Fruit fly (Drosophila melanogaster) whole organism, embryonic: ENCODE measurements around the gene Cog3.

Experiments used
- Bgb ChIP-seq: fragments of 200-800 bp; sonication (Bioruptor generic); IDR thresholded peaks from 2 replicates; pipeline ENCODE4 v1.3.6; 2022; ENCODE audit warnings: missing biosample characterization, missing genetic modification characterization; ENCODE audit not compliant: partially characterized antibody
- Blimp-1 ChIP-seq: fragments of 200-800 bp; sonication (Bioruptor generic); optimal IDR thresholded peaks from 3 replicates; lab custom pipeline; 2018; ENCODE audit warnings: missing biosample characterization, missing genetic modification characterization, mild to moderate bottlenecking, moderate library complexity, missing genetic modification reagents
- CG10565 ChIP-seq: fragments of 200-800 bp; sonication (Bioruptor generic); optimal IDR thresholded peaks from 3 replicates; lab custom pipeline; 2016; ENCODE audit warnings: missing biosample characterization, mild to moderate bottlenecking, missing genetic modification characterization
- CG10979 ChIP-seq: fragments of 200-800 bp; sonication (Bioruptor generic); optimal IDR thresholded peaks from 2 replicates; lab custom pipeline; 2018; ENCODE audit warnings: missing biosample characterization, mild to moderate bottlenecking, missing genetic modification characterization, moderate library complexity
- CG12659 ChIP-seq: fragments of 200-800 bp; sonication (Bioruptor generic); optimal IDR thresholded peaks from 3 replicates; lab custom pipeline; 2017; ENCODE audit warnings: mild to moderate bottlenecking, missing biosample characterization, missing genetic modification reagents, missing genetic modification characterization
- CG12744 ChIP-seq: fragments of 200-800 bp; sonication (Bioruptor generic); optimal IDR thresholded peaks from 2 replicates; lab custom pipeline; 2016; ENCODE audit warnings: missing biosample characterization, missing genetic modification characterization
- CG13123 ChIP-seq: fragments of 200-800 bp; sonication (Bioruptor generic); optimal IDR thresholded peaks from 2 replicates; lab custom pipeline; 2016; ENCODE audit warnings: missing biosample characterization, missing genetic modification characterization
- CG14050 ChIP-seq: fragments of 200-800 bp; sonication (Bioruptor generic); IDR thresholded peaks from 3 replicates; pipeline ENCODE4 v1.3.6; 2022; ENCODE audit warnings: missing biosample characterization, missing genetic modification characterization
- CG14667 ChIP-seq: fragments of 200-800 bp; sonication (Bioruptor generic); IDR thresholded peaks from 2 replicates; pipeline ENCODE4 v1.3.6; 2022; ENCODE audit warnings: missing biosample characterization, missing genetic modification characterization
- CG1602 ChIP-seq: fragments of 200-800 bp; sonication (Bioruptor generic); optimal IDR thresholded peaks from 3 replicates; lab custom pipeline; 2016; ENCODE audit warnings: missing biosample characterization, missing genetic modification characterization
- CG17359 ChIP-seq: fragments of 200-800 bp; sonication (Bioruptor generic); optimal IDR thresholded peaks from 3 replicates; lab custom pipeline; 2018; ENCODE audit warnings: missing biosample characterization, mild to moderate bottlenecking, missing genetic modification characterization, moderate library complexity
- CG18476 ChIP-seq: fragments of 200-800 bp; sonication (Bioruptor generic); optimal IDR thresholded peaks from 2 replicates; lab custom pipeline; 2016; ENCODE audit warnings: missing biosample characterization, mild to moderate bottlenecking, missing genetic modification characterization
- CG3065 ChIP-seq: fragments of 200-800 bp; sonication (Bioruptor generic); optimal IDR thresholded peaks from 2 replicates; lab custom pipeline; 2016; ENCODE audit warnings: missing biosample characterization, missing genetic modification characterization
- CG33557 ChIP-seq: fragments of 200-800 bp; sonication (Bioruptor generic); optimal IDR thresholded peaks from 2 replicates; lab custom pipeline; 2019; ENCODE audit warnings: missing biosample characterization, mild to moderate bottlenecking, missing genetic modification characterization, moderate library complexity
- CG3995 ChIP-seq: fragments of 200-800 bp; sonication (Bioruptor generic); optimal IDR thresholded peaks from 3 replicates; lab custom pipeline; 2016; ENCODE audit warnings: missing biosample characterization, missing genetic modification characterization
- CG5180 ChIP-seq: fragments of 200-800 bp; sonication (Bioruptor generic); optimal IDR thresholded peaks from 3 replicates; lab custom pipeline; 2017; ENCODE audit warnings: missing biosample characterization, missing genetic modification characterization, mild to moderate bottlenecking, moderate library complexity, missing genetic modification reagents
- CG7372 ChIP-seq: fragments of 200-800 bp; sonication (Bioruptor generic); IDR thresholded peaks from 2 replicates; pipeline ENCODE4 v1.3.6; 2022; ENCODE audit warnings: missing biosample characterization, missing genetic modification characterization
- Chrac-16 ChIP-seq: fragments of 200-800 bp; sonication (Bioruptor generic); optimal IDR thresholded peaks from 3 replicates; lab custom pipeline; 2016; ENCODE audit warnings: missing biosample characterization, missing genetic modification characterization
- CoRest ChIP-seq: fragments of 200-800 bp; sonication (Bioruptor generic); optimal IDR thresholded peaks from 3 replicates; lab custom pipeline; 2018; ENCODE audit warnings: missing biosample characterization, mild to moderate bottlenecking, missing genetic modification characterization, moderate library complexity
- Dbx ChIP-seq: fragments of 200-800 bp; sonication (Bioruptor generic); IDR thresholded peaks from 3 replicates; pipeline ENCODE4 v1.3.6; 2022; ENCODE audit warnings: missing biosample characterization, missing genetic modification characterization
- GATAe ChIP-seq: fragments of 200-800 bp; sonication (Bioruptor generic); conservative IDR thresholded peaks from 2 replicates; pipeline ENCODE4 v1.3.6; 2022; ENCODE audit warnings: missing biosample characterization, missing genetic modification characterization
- Hr3 ChIP-seq: fragments of 200-800 bp; sonication (Bioruptor generic); optimal IDR thresholded peaks from 3 replicates; lab custom pipeline; 2016; ENCODE audit warnings: missing biosample characterization, missing genetic modification characterization
- Med ChIP-seq: fragments of 200-800 bp; sonication (Bioruptor generic); peaks from one replicate; lab custom pipeline; 2016; ENCODE audit warnings: missing biosample characterization, missing genetic modification characterization, mild to moderate bottlenecking, inconsistent platforms, moderate library complexity
- Mrtf ChIP-seq: fragments of 200-800 bp; sonication (Bioruptor generic); IDR thresholded peaks from 3 replicates; pipeline ENCODE4 v1.3.6; 2022; ENCODE audit warnings: missing biosample characterization, missing genetic modification characterization
- Pdp1 ChIP-seq, 2 experiments: fragments of 200-800 bp; sonication (Bioruptor generic); optimal IDR thresholded peaks; 3 replicates each; lab custom pipeline; 2016; ENCODE audit warnings: missing biosample characterization in 2 of 2, missing genetic modification characterization in 2 of 2, mild to moderate bottlenecking in 1 of 2, moderate library complexity in 1 of 2
- Sry-δ ChIP-seq: fragments of 200-800 bp; sonication (Bioruptor generic); optimal IDR thresholded peaks from 2 replicates; lab custom pipeline; 2016; ENCODE audit warnings: missing biosample characterization, missing genetic modification characterization
- Ssrp ChIP-seq: fragments of 200-800 bp; sonication (Bioruptor generic); optimal IDR thresholded peaks from 2 replicates; lab custom pipeline; 2018; ENCODE audit warnings: missing biosample characterization, mild to moderate bottlenecking, missing genetic modification characterization, moderate library complexity
- crol ChIP-seq: fragments of 200-800 bp; sonication (Bioruptor generic); IDR thresholded peaks from 2 replicates; pipeline ENCODE4 v1.3.6; 2022; ENCODE audit warnings: missing biosample characterization, missing genetic modification characterization
- dmrt99B ChIP-seq: fragments of 200-800 bp; sonication (Bioruptor generic); optimal IDR thresholded peaks from 2 replicates; lab custom pipeline; 2018; ENCODE audit warnings: missing biosample characterization, mild to moderate bottlenecking, missing genetic modification characterization, moderate library complexity
- esg ChIP-seq: fragments of 200-800 bp; sonication (Bioruptor generic); conservative IDR thresholded peaks from 2 replicates; pipeline ENCODE4 v1.3.6; 2022; ENCODE audit warnings: missing biosample characterization, missing genetic modification characterization
- fd3F ChIP-seq: fragments of 200-800 bp; sonication (Bioruptor generic); optimal IDR thresholded peaks from 2 replicates; lab custom pipeline; 2018; ENCODE audit warnings: missing biosample characterization, mild to moderate bottlenecking, missing genetic modification characterization, moderate library complexity
- gro ChIP-seq: fragments of 200-800 bp; sonication (Bioruptor generic); optimal IDR thresholded peaks from 2 replicates; lab custom pipeline; 2016; ENCODE audit warnings: missing biosample characterization, missing genetic modification characterization
- gsb ChIP-seq: fragments of 200-800 bp; sonication (Bioruptor generic); IDR thresholded peaks from 2 replicates; pipeline ENCODE4 v1.3.6; 2022; ENCODE audit warnings: missing biosample characterization, missing genetic modification characterization
- ind ChIP-seq: fragments of 200-800 bp; sonication (Bioruptor generic); optimal IDR thresholded peaks from 3 replicates; lab custom pipeline; 2016; ENCODE audit warnings: missing biosample characterization, missing genetic modification characterization
- maf-S ChIP-seq: fragments of 200-800 bp; sonication (Bioruptor generic); optimal IDR thresholded peaks from 2 replicates; lab custom pipeline; 2016; ENCODE audit warnings: missing biosample characterization, missing genetic modification characterization
- pan ChIP-seq, 4 experiments: fragments of >200 bp in 3 of 4; fragments of 200-800 bp in 1 of 4; sonication (Bioruptor generic) in 1 of 4; optimal IDR thresholded peaks in 3 of 4; IDR thresholded peaks in 1 of 4; 2 replicates each; pipeline versions ENCODE4 v1.3.6 to Lab custom; 2017 to 2022; ENCODE audit warnings: missing biosample characterization in 2 of 4, missing genetic modification characterization in 2 of 4, mixed read lengths in 1 of 4
- pho ChIP-seq: fragments of 200-800 bp; sonication (Bioruptor generic); optimal IDR thresholded peaks from 2 replicates; lab custom pipeline; 2016; ENCODE audit warnings: missing biosample characterization, missing genetic modification characterization
- phol ChIP-seq: fragments of 200-800 bp; sonication (Bioruptor generic); optimal IDR thresholded peaks from 3 replicates; lab custom pipeline; 2018; ENCODE audit warnings: missing biosample characterization, mild to moderate bottlenecking, missing genetic modification characterization, moderate library complexity
- row ChIP-seq: fragments of 200-800 bp; sonication (Bioruptor generic); IDR thresholded peaks from 3 replicates; pipeline ENCODE4 v1.3.6; 2022; ENCODE audit warnings: missing biosample characterization, missing genetic modification characterization
- schlank ChIP-seq: fragments of 200-800 bp; sonication (Bioruptor generic); optimal IDR thresholded peaks from 2 replicates; lab custom pipeline; 2018; ENCODE audit warnings: missing biosample characterization, mild to moderate bottlenecking, missing genetic modification characterization
- sens ChIP-seq: fragments of 200-800 bp; sonication (Bioruptor generic); peaks from one replicate; lab custom pipeline; 2016; ENCODE audit warnings: missing biosample characterization, missing genetic modification characterization
- tap ChIP-seq: fragments of 200-800 bp; optimal IDR thresholded peaks from 3 replicates; lab custom pipeline; 2019; ENCODE audit warnings: missing biosample characterization, mild to moderate bottlenecking, missing genetic modification characterization, moderate library complexity
- vnd ChIP-seq: fragments of 200-800 bp; sonication (Bioruptor generic); IDR thresholded peaks from 3 replicates; pipeline ENCODE4 v1.3.6; 2022; ENCODE audit warnings: missing biosample characterization, missing genetic modification characterization; ENCODE audit not compliant: partially characterized antibody
- yki ChIP-seq: fragments of >200 bp; optimal IDR thresholded peaks from 3 replicates; lab custom pipeline; 2018
- zfh1 ChIP-seq: fragments of 200-800 bp; sonication (Bioruptor generic); IDR thresholded peaks from 3 replicates; pipeline ENCODE4 v1.3.6; 2022; ENCODE audit warnings: missing biosample characterization, missing genetic modification characterization
- zfh2 ChIP-seq: fragments of 200-800 bp; sonication (Bioruptor generic); optimal IDR thresholded peaks from 2 replicates; lab custom pipeline; 2016; ENCODE audit warnings: missing biosample characterization, missing genetic modification characterization

Gene Cog3

dm6 chr2L:3437068-3437467 is 19.8 kb downstream of the Cog3 start (continued):
- no peak for TF ChIP-seq schlank
- TF ChIP-seq zfh2 (GFP tag; lab: Kevin White, UChicago), result no peak
- TF ChIP-seq CG17359 (tag; lab: Kevin White, UChicago), result peak; percentile 79
- peak; percentile 69 for TF ChIP-seq Blimp-1 (GFP tag; lab: Kevin White, UChicago)
- TF ChIP-seq gsb (GFP tag; lab: Robert Waterston, UW), result no peak
- no peak for TF ChIP-seq vnd
- no peak for TF ChIP-seq pho
- TF ChIP-seq row (GFP tag; lab: Robert Waterston, UW), result peak; percentile 70
- peak; percentile 64 for TF ChIP-seq zfh1 (GFP tag; lab: Robert Waterston, UW)
- TF ChIP-seq CoRest (tag; lab: Kevin White, UChicago), result peak; percentile 51
- no peak for TF ChIP-seq maf-S
- TF ChIP-seq CG5180 (GFP tag; lab: Kevin White, UChicago), result peak; percentile 57
- peak; percentile 18 to 24 for TF ChIP-seq Pdp1 (GFP tag; optimal IDR thresholded peaks at IDR 0.05; lab: Kevin White, UChicago)
- no peak for TF ChIP-seq Mrtf (GFP tag; lab: Robert Waterston, UW)
- TF ChIP-seq Dbx (GFP tag; lab: Robert Waterston, UW), result no peak
- TF ChIP-seq gro (GFP tag; lab: Kevin White, UChicago), result no peak
- peak; percentile 84 for TF ChIP-seq tap (tag; lab: Kevin White, UChicago)
- no peak for TF ChIP-seq CG1602 (GFP tag; lab: Kevin White, UChicago)
- no peak for TF ChIP-seq Chrac-16 (GFP tag; lab: Kevin White, UChicago)
- TF ChIP-seq CG3065 (GFP tag; lab: Kevin White, UChicago), result no peak
- TF ChIP-seq CG12659, result peak; percentile 35
- TF ChIP-seq Bgb (GFP tag; lab: Robert Waterston, UW), result no peak
- peak; percentile 37; the same call in 2 of the 3 replicates for TF ChIP-seq CG14050 (GFP tag; lab: Robert Waterston, UW)
- no peak for TF ChIP-seq CG12744 (GFP tag; lab: Kevin White, UChicago)
- TF ChIP-seq pan (optimal IDR thresholded peaks at IDR 0.05; lab: Kevin White, UChicago), result no peak
- TF ChIP-seq pan (GFP tag; optimal IDR thresholded peaks at IDR 0.05 in 1 of 2, IDR thresholded peaks at IDR 0.05 in 1 of 2), result peak in 1 of 2 experiments; percentile 81
- no peak for TF ChIP-seq CG14667 (GFP tag; lab: Robert Waterston, UW)
- peak; percentile 74 for TF ChIP-seq phol
- TF ChIP-seq CG18476 (GFP tag; lab: Kevin White, UChicago), result no peak
- peak; percentile 49 for TF ChIP-seq ind
- no peak for TF ChIP-seq CG10565 (GFP tag; lab: Kevin White, UChicago)
- TF ChIP-seq GATAe (GFP tag; lab: Robert Waterston, UW), result no peak
- TF ChIP-seq CG13123 (GFP tag; lab: Kevin White, UChicago), result no peak
- TF ChIP-seq esg (GFP tag; lab: Robert Waterston, UW), result peak; percentile 35; the same call in 1 of the 2 replicates
- TF ChIP-seq Hr3, result no peak
- no peak for TF ChIP-seq Sry-δ (GFP tag; lab: Kevin White, UChicago)
- no peak for TF ChIP-seq crol (GFP tag; lab: Robert Waterston, UW)
- peak; percentile 25 for TF ChIP-seq Ssrp (tag; lab: Kevin White, UChicago)
- TF ChIP-seq Med (GFP tag; lab: Kevin White, UChicago), result peak; percentile 84
- peak; percentile 18 for TF ChIP-seq CG33557
- TF ChIP-seq fd3F (GFP tag; lab: Kevin White, UChicago), result no peak
- TF ChIP-seq CG3995 (GFP tag; lab: Kevin White, UChicago), result no peak
- TF ChIP-seq CG7372 (GFP tag; lab: Robert Waterston, UW), result 0 out of 2 replicates have a peak, but pooled peaks have one; percentile 14
- peak; percentile 73 for TF ChIP-seq CG10979 (tag; lab: Kevin White, UChicago)
- no peak for TF ChIP-seq yki (lab: Kevin White, UChicago)
- peak; percentile 85 for TF ChIP-seq dmrt99B (tag; lab: Kevin White, UChicago)
- peak; percentile 95 for TF ChIP-seq sens (GFP tag; lab: Kevin White, UChicago)
- TF ChIP-seq, all 482 proteins: peak for 191
